Worm (Caenorhabditis elegans) whole organism, L4 larva: Measurements from ENCODE around the gene sdz-15.
A peak's percentile ranks its signal among the peaks of the same experiment; 100 is the strongest.

ENCODE experiments used
- R02D3.7 ChIP-seq: fragments of 150-350 bp; sonication (generic microtip); optimal IDR thresholded peaks from 3 replicates; lab custom pipeline; 2014; ENCODE audit warnings: missing biosample characterization, missing genetic modification characterization
- T26A8.4 ChIP-seq: fragments of 200-800 bp; sonication (Bioruptor generic); IDR thresholded peaks from 2 replicates; pipeline ENCODE4 v1.3.6; 2022; ENCODE audit warnings: missing genetic modification characterization, missing compliant biosample characterization
- Y105C5A.15 ChIP-seq: fragments of 200-800 bp; sonication (Bioruptor generic); IDR thresholded peaks from 2 replicates; pipeline ENCODE4 v1.3.6; 2022; ENCODE audit warnings: missing genetic modification characterization, missing compliant biosample characterization
- Y48G9A.11 ChIP-seq: fragments of 200-800 bp; sonication (Bioruptor generic); IDR thresholded peaks from 2 replicates; pipeline ENCODE4 v1.3.6; 2022; ENCODE audit warnings: missing genetic modification reagents, missing genetic modification characterization, missing compliant biosample characterization
- ZK337.2 ChIP-seq: fragments of 200-800 bp; sonication (Bioruptor generic); IDR thresholded peaks from 2 replicates; pipeline ENCODE4 v1.3.6; 2022; ENCODE audit warnings: missing genetic modification reagents, missing genetic modification characterization, missing compliant biosample characterization
- aha-1 ChIP-seq: fragments of 150-350 bp; peaks from one replicate; lab custom pipeline; 2014; ENCODE audit warnings: missing biosample characterization, missing genetic modification characterization
- ceh-20 ChIP-seq: fragments of 200-800 bp; sonication (Bioruptor generic); IDR thresholded peaks from 2 replicates; pipeline ENCODE4 v1.3.6; 2022; ENCODE audit warnings: missing genetic modification reagents, missing genetic modification characterization, missing compliant biosample characterization
- ceh-62 ChIP-seq: sonication (generic microtip); optimal IDR thresholded peaks from 2 replicates; lab custom pipeline; 2017; ENCODE audit warnings: missing biosample characterization, missing genetic modification characterization
- ceh-82 ChIP-seq: sonication (generic microtip); optimal IDR thresholded peaks from 2 replicates; lab custom pipeline; 2017; ENCODE audit warnings: missing biosample characterization, missing genetic modification characterization
- ctbp-1 ChIP-seq: fragments of 200-800 bp; sonication (Bioruptor generic); IDR thresholded peaks from 2 replicates; pipeline ENCODE4 v1.3.6; 2022; ENCODE audit warnings: missing genetic modification reagents, missing genetic modification characterization, missing compliant biosample characterization
- daf-16 ChIP-seq, 3 experiments: sonication (generic microtip); optimal IDR thresholded peaks; 2 replicates each; lab custom pipeline; 2016 to 2017; ENCODE audit warnings: missing genetic modification characterization in 3 of 3, missing genetic modification reagents in 3 of 3, mild to moderate bottlenecking in 2 of 3, missing compliant biosample characterization in 2 of 3, missing biosample characterization in 1 of 3, moderate library complexity in 1 of 3
- dmd-6 ChIP-seq: fragments of 200-800 bp; sonication (Bioruptor generic); IDR thresholded peaks from 2 replicates; pipeline ENCODE4 v1.3.6; 2022; ENCODE audit warnings: missing genetic modification reagents, missing genetic modification characterization, missing compliant biosample characterization
- dve-1 ChIP-seq: sonication (generic microtip); optimal IDR thresholded peaks from 2 replicates; lab custom pipeline; 2017; ENCODE audit warnings: antibody characterized with exemption, mild to moderate bottlenecking, missing genetic modification characterization, missing compliant biosample characterization; ENCODE audit not compliant: insufficient read depth
- egl-43 ChIP-seq: fragments of 200-800 bp; sonication (Bioruptor generic); IDR thresholded peaks from 2 replicates; pipeline ENCODE4 v1.3.6; 2022; ENCODE audit warnings: missing genetic modification reagents, missing genetic modification characterization, missing compliant biosample characterization
- gei-8 ChIP-seq: fragments of 200-800 bp; sonication (Bioruptor generic); optimal IDR thresholded peaks from 2 replicates; lab custom pipeline; 2018; ENCODE audit warnings: mild to moderate bottlenecking, missing genetic modification characterization, missing compliant biosample characterization
- hlh-30 ChIP-seq: sonication (generic microtip); optimal IDR thresholded peaks from 2 replicates; lab custom pipeline; 2017; ENCODE audit warnings: antibody characterized with exemption, mild to moderate bottlenecking, missing genetic modification characterization, missing compliant biosample characterization; ENCODE audit not compliant: insufficient read depth
- hmg-1.1 ChIP-seq: fragments of 200-800 bp; sonication (Bioruptor generic); IDR thresholded peaks from 2 replicates; pipeline ENCODE4 v1.3.6; 2022; ENCODE audit warnings: missing genetic modification reagents, missing genetic modification characterization, missing compliant biosample characterization
- lin-15B ChIP-seq: fragments of 150-350 bp; sonication (generic microtip); optimal IDR thresholded peaks from 3 replicates; lab custom pipeline; 2014; ENCODE audit warnings: missing biosample characterization, missing genetic modification characterization
- lin-38 ChIP-seq: fragments of 200-800 bp; sonication (Bioruptor generic); IDR thresholded peaks from 2 replicates; pipeline ENCODE4 v1.3.6; 2022; ENCODE audit warnings: missing genetic modification reagents, missing genetic modification characterization, missing compliant biosample characterization
- lin-39 ChIP-seq: fragments of 150-350 bp; optimal IDR thresholded peaks from 2 replicates; lab custom pipeline; 2014; ENCODE audit warnings: missing biosample characterization, missing genetic modification reagents, missing genetic modification characterization
- mdl-1 ChIP-seq, 2 experiments: fragments of 150-350 bp in 1 of 2; sonication (generic microtip) in 1 of 2; optimal IDR thresholded peaks; 2 replicates each; lab custom pipeline; 2014 to 2017; ENCODE audit warnings: missing biosample characterization in 2 of 2, missing genetic modification characterization in 2 of 2
- nhr-111 ChIP-seq: fragments of 200-800 bp; sonication (Bioruptor generic); optimal IDR thresholded peaks from 2 replicates; lab custom pipeline; 2018; ENCODE audit warnings: mild to moderate bottlenecking, missing genetic modification characterization, missing compliant biosample characterization
- nhr-25 ChIP-seq: sonication (generic microtip); optimal IDR thresholded peaks from 2 replicates; lab custom pipeline; 2017; ENCODE audit warnings: missing genetic modification characterization, mild to moderate bottlenecking, missing compliant biosample characterization, antibody characterized with exemption, moderate library complexity, borderline replicate concordance; ENCODE audit not compliant: insufficient read depth
- nhr-28 ChIP-seq: fragments of 150-350 bp; optimal IDR thresholded peaks from 2 replicates; lab custom pipeline; 2014; ENCODE audit warnings: missing biosample characterization, missing genetic modification characterization
- nhr-42 ChIP-seq: fragments of 200-800 bp; sonication (Bioruptor generic); IDR thresholded peaks from 2 replicates; pipeline ENCODE4 v1.3.6; 2022; ENCODE audit warnings: missing genetic modification characterization, missing compliant biosample characterization
- nhr-6 ChIP-seq: fragments of 150-350 bp; optimal IDR thresholded peaks from 2 replicates; lab custom pipeline; 2014; ENCODE audit warnings: missing biosample characterization, missing genetic modification characterization
- nhr-77 ChIP-seq: fragments of 150-350 bp; optimal IDR thresholded peaks from 2 replicates; lab custom pipeline; 2014; ENCODE audit warnings: missing biosample characterization, missing genetic modification characterization
- php-3 ChIP-seq: fragments of 200-800 bp; sonication (Bioruptor generic); IDR thresholded peaks from 2 replicates; pipeline ENCODE4 v1.3.6; 2022; ENCODE audit warnings: missing genetic modification reagents, missing genetic modification characterization, missing compliant biosample characterization
- pqm-1 ChIP-seq: sonication (generic microtip); optimal IDR thresholded peaks from 2 replicates; lab custom pipeline; 2017; ENCODE audit warnings: missing biosample characterization, missing genetic modification characterization
- tag-97 ChIP-seq: fragments of 200-800 bp; sonication (Bioruptor generic); IDR thresholded peaks from 2 replicates; pipeline ENCODE4 v1.3.6; 2022; ENCODE audit warnings: missing genetic modification characterization, missing compliant biosample characterization
- unc-39 ChIP-seq: sonication (generic microtip); optimal IDR thresholded peaks from 2 replicates; lab custom pipeline; 2017; ENCODE audit warnings: missing biosample characterization, missing genetic modification characterization
- unc-62 ChIP-seq, 3 experiments: fragments of 150-350 bp in 1 of 3; sonication (generic microtip); optimal IDR thresholded peaks in 2 of 3; peaks in 1 of 3; 1 replicate in 1 of 3; 2 replicates in 2 of 3; lab custom pipeline; 2014 to 2017; ENCODE audit warnings: missing biosample characterization in 3 of 3, missing genetic modification characterization in 3 of 3, missing genetic modification reagents in 3 of 3, missing genotype in 1 of 3
- zip-2 ChIP-seq: fragments of 150-350 bp; optimal IDR thresholded peaks from 2 replicates; lab custom pipeline; 2014; ENCODE audit warnings: missing biosample characterization, missing genetic modification characterization
- ztf-7 ChIP-seq: fragments of 150-350 bp; optimal IDR thresholded peaks from 2 replicates; lab custom pipeline; 2014; ENCODE audit warnings: missing biosample characterization, missing genetic modification characterization

Gene sdz-15

ce11 chrIII:6495191-6495723 lies 3.0 kb upstream of the sdz-15 start, which contains the start of gene F23F12.13 (continued):
- TF ChIP-seq nhr-28 (tag; lab: Kevin White, UChicago) (peak; percentile 37), nhr-77 (tag; lab: Kevin White, UChicago) (no peak), egl-43 (GFP tag; lab: Robert Waterston, UW) (no peak), hmg-1.1 (GFP tag; lab: Robert Waterston, UW) (no peak), ZK337.2 (GFP tag; lab: Robert Waterston, UW) (no peak), Y105C5A.15 (GFP tag; lab: Robert Waterston, UW) (no peak), nhr-111 (GFP tag; lab: Kevin White, UChicago) (no peak), nhr-6 (tag; lab: Kevin White, UChicago) (no peak), unc-62 (GFP tag; optimal IDR thresholded peaks at IDR 0.05 in 1 of 2; lab: Kevin White, UChicago) (no peak), unc-62 (tag; optimal IDR thresholded peaks at IDR 0.05; lab: Kevin White, UChicago) (no peak), ceh-62 (tag; lab: Kevin White, UChicago) (no peak), R02D3.7 (tag; lab: Kevin White, UChicago) (no peak), nhr-42 (GFP tag; lab: Robert Waterston, UW) (no peak), hlh-30 (tag; lab: Kevin White, UChicago) (peak; percentile 52), dve-1 (tag; lab: Kevin White, UChicago) (peak; percentile 58), ztf-7 (tag; lab: Kevin White, UChicago) (no peak), lin-38 (GFP tag; lab: Robert Waterston, UW) (no peak)

- no peak for TF ChIP-seq ctbp-1 (GFP tag; lab: Robert Waterston, UW)
- TF ChIP-seq daf-16 (GFP tag; optimal IDR thresholded peaks at IDR 0.05; lab: Kevin White, UChicago): no peak
- TF ChIP-seq daf-16 (tag; optimal IDR thresholded peaks at IDR 0.05; lab: Kevin White, UChicago): no peak
- no peak for TF ChIP-seq ztf-7 (tag; lab: Kevin White, UChicago)
- TF ChIP-seq nhr-42 (GFP tag; lab: Robert Waterston, UW): no peak
- no peak for TF ChIP-seq tag-97 (GFP tag; lab: Robert Waterston, UW)
- TF ChIP-seq unc-62 (GFP tag; optimal IDR thresholded peaks at IDR 0.05 in 1 of 2; lab: Kevin White, UChicago): peak in 1 of 2 experiments; percentile 92
- no peak for TF ChIP-seq unc-62 (tag; optimal IDR thresholded peaks at IDR 0.05; lab: Kevin White, UChicago)
- no peak for TF ChIP-seq unc-39 (tag; lab: Kevin White, UChicago)
Observed at ce11 chrIII:6499102-6499501, 826 bp downstream of the sdz-15 start.

- no peak for TF ChIP-seq ZK337.2 (GFP tag; lab: Robert Waterston, UW)
- peak; percentile 74 for TF ChIP-seq aha-1
- peak; percentile 21; the same call in 1 of the 2 replicates for TF ChIP-seq dmd-6 (GFP tag; lab: Robert Waterston, UW)
- TF ChIP-seq pqm-1 (tag; lab: Kevin White, UChicago): peak; percentile 29
Observed at ce11 chrIII:6500032-6500564, 1.8 kb downstream of the sdz-15 start, which contains the start of gene F23F12.3. Gene F23F12.3, plus strand, starts transcription at chrIII:6500514.

- TF ChIP-seq Y48G9A.11 (GFP tag; lab: Robert Waterston, UW): peak; percentile 95
Observed at ce11 chrIII:6504157-6504556, 5.9 kb downstream of the sdz-15 start.

- TF ChIP-seq T26A8.4 (GFP tag; lab: Robert Waterston, UW) (no peak), nhr-25 (tag; lab: Kevin White, UChicago) (no peak), lin-15B (tag; lab: Kevin White, UChicago) (no peak), gei-8 (GFP tag; lab: Kevin White, UChicago) (no peak), mdl-1 (tag; optimal IDR thresholded peaks at IDR 0.05; lab: Kevin White, UChicago) (no peak), ZK337.2 (GFP tag; lab: Robert Waterston, UW) (no peak), lin-39 (tag; lab: Kevin White, UChicago) (no peak), nhr-77 (tag; lab: Kevin White, UChicago) (no peak), zip-2 (tag; lab: Kevin White, UChicago) (no peak), ceh-82 (tag; lab: Kevin White, UChicago) (no peak), ceh-20 (GFP tag; lab: Robert Waterston, UW) (no peak), php-3 (GFP tag; lab: Robert Waterston, UW) (no peak)
- TF ChIP-seq, all 104 proteins: peak for 0
Observed at ce11 chrIII:6507832-6508231, 9.6 kb downstream of the sdz-15 start, which contains the start of gene F23F12.12. Gene F23F12.12, plus strand, starts transcription at chrIII:6508132.
